Worm (Caenorhabditis elegans): ENCODE results near the gene F37B12.1.

F37B12.1 gene

ce11 chrII:9021625-9022024 is 7.4 kb downstream of the F37B12.1 start:
- TF ChIP-seq aly-2 (tag; optimal IDR thresholded peaks at IDR 0.05) (no peak), irx-1 (tag; optimal IDR thresholded peaks at IDR 0.05) (peak; percentile 1), fkh-4 (tag; optimal IDR thresholded peaks at IDR 0.05; ENCODE audit: borderline replicate concordance) (no peak), efl-1 (optimal IDR thresholded peaks at IDR 0.05) (no peak), efl-1 (GFP tag; optimal IDR thresholded peaks at IDR 0.05 in 1 of 2) (peak in 1 of 2 experiments; percentile 10), mef-2 (tag; optimal IDR thresholded peaks at IDR 0.05) (no peak), blmp-1 (tag; optimal IDR thresholded peaks at IDR 0.05) (peak; percentile 11)

- TF ChIP-seq blmp-1 (tag; optimal IDR thresholded peaks at IDR 0.05) (peak; percentile 98), aha-1 (tag; optimal IDR thresholded peaks at IDR 0.05) (no peak), elt-3 (tag; optimal IDR thresholded peaks at IDR 0.05) (peak in 1 of 6 experiments; percentile 3)
Observed at ce11 chrII:9019704-9020103, 9.4 kb downstream of the F37B12.1 start, which contains the start of gene dep-1. dep-1 (minus strand) TSS chrII:9019798.

DNA sequence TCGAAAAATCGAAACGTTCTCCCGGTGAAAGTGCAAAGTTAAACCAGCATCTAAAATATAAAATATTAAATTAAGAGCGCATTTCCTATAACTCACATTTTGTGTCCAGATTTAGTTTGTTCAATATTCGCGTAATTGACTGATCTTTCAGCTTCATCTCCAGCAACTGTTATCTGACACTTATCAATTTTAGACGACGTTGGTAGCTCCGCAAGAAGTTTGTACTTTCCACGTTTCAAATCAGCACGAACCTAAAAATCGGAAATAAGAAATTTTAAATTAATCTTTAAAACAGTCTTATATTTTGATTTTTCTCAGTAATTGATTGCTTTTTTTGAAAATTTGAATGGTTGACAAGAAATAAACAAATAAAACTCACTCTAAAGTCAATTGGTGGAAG is 11.4 kb downstream of the F37B12.1 start:
- TF ChIP-seq C16A3.4 (tag; optimal IDR thresholded peaks at IDR 0.05) (no peak), dsc-1 (tag; optimal IDR thresholded peaks at IDR 0.05) (no peak), unc-86 (tag; optimal IDR thresholded peaks at IDR 0.05) (no peak), nhr-76 (tag; optimal IDR thresholded peaks at IDR 0.05) (no peak), vab-15 (tag; optimal IDR thresholded peaks at IDR 0.05) (no peak), dpl-1 (GFP tag; optimal IDR thresholded peaks at IDR 0.05) (no peak), pqm-1 (tag; optimal IDR thresholded peaks at IDR 0.05) (no peak), grh-1 (GFP tag; IDR thresholded peaks at IDR 0.05) (no peak), lin-13 (GFP tag; optimal IDR thresholded peaks at IDR 0.05) (no peak), unc-30 (tag; optimal IDR thresholded peaks at IDR 0.05) (no peak), alr-1 (tag; optimal IDR thresholded peaks at IDR 0.05; ENCODE audit: borderline replicate concordance) (no peak)

DNA sequence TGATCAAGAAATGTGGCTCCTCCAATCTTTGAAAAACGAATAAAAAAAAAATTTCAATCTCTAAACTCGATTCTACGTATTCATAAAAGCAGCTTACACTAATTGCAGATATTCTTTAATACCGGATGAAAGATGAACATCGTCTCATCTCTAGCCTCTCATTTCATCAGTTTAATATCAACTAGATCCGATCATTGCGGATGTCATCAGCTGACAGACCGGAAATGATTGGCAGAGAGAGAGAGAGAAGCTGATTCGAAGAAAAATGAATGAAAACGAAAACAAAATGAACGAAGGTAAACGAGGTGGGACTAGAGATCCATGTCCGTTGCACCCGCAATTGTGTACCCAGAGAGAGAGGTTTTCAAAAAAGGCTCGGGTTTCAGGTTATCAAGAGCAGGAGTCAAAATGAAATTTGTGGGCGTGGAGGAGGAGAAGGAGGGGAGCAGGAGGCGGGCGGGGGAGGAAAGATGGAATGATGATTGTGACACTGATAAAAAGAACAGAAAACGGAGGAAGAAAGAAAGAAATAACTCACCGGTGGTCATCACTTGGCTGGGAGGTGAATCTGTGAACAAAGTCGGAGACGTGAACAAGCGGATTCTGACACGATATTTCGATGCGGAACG is 14.1 kb downstream of the F37B12.1 start:
- TF ChIP-seq alr-1 (tag; optimal IDR thresholded peaks at IDR 0.05; ENCODE audit: borderline replicate concordance) (no peak), grh-1 (GFP tag; IDR thresholded peaks at IDR 0.05) (no peak), F16B12.6 (tag; optimal IDR thresholded peaks at IDR 0.05) (no peak), dsc-1 (tag; optimal IDR thresholded peaks at IDR 0.05) (peak; percentile 92), nhr-84 (tag; optimal IDR thresholded peaks at IDR 0.05) (no peak), lin-35 (GFP tag; optimal IDR thresholded peaks at IDR 0.05) (no peak), C16A3.4 (tag; optimal IDR thresholded peaks at IDR 0.05) (no peak), ceh-90 (tag; optimal IDR thresholded peaks at IDR 0.05) (no peak), blmp-1 (tag; optimal IDR thresholded peaks at IDR 0.05) (peak; percentile 53), nhr-85 (tag) (no peak), unc-30 (tag; optimal IDR thresholded peaks at IDR 0.05) (no peak), ces-1 (GFP tag; optimal IDR thresholded peaks at IDR 0.05) (no peak), nhr-71 (tag; optimal IDR thresholded peaks at IDR 0.05) (peak; percentile 21), lin-14 (GFP tag; optimal IDR thresholded peaks at IDR 0.05) (peak; percentile 70), snpc-4 (tag; optimal IDR thresholded peaks at IDR 0.05) (no peak), efl-1 (optimal IDR thresholded peaks at IDR 0.05) (no peak), efl-1 (GFP tag; optimal IDR thresholded peaks at IDR 0.05 in 1 of 2) (peak in 1 of 2 experiments; percentile 37), tbx-2 (tag; optimal IDR thresholded peaks at IDR 0.05) (no peak), unc-130 (tag; optimal IDR thresholded peaks at IDR 0.05) (no peak), egl-13 (tag; optimal IDR thresholded peaks at IDR 0.05) (peak; percentile 38), lin-13 (GFP tag; optimal IDR thresholded peaks at IDR 0.05) (no peak), jun-1 (tag; optimal IDR thresholded peaks at IDR 0.05) (no peak), skn-1 (tag; optimal IDR thresholded peaks at IDR 0.05) (no peak), fkh-8 (tag; optimal IDR thresholded peaks at IDR 0.05) (peak; percentile 60), rnt-1 (tag; optimal IDR thresholded peaks at IDR 0.05) (peak; percentile 7), pqm-1 (tag; optimal IDR thresholded peaks at IDR 0.05) (no peak), vab-15 (tag; optimal IDR thresholded peaks at IDR 0.05) (no peak), fkh-4 (tag; optimal IDR thresholded peaks at IDR 0.05; ENCODE audit: borderline replicate concordance) (no peak)
